Worm (Caenorhabditis elegans) whole organism, late embryonic: ENCODE results near the gene cat-2.

Experiments
- ceh-24 ChIP-seq: sonication (generic microtip); optimal IDR thresholded peaks from 2 replicates; lab custom pipeline; 2016; ENCODE audit warnings: mild to moderate bottlenecking, missing genetic modification characterization, missing compliant biosample characterization
- hlh-6 ChIP-seq: sonication (generic microtip); optimal IDR thresholded peaks from 2 replicates; lab custom pipeline; 2016; ENCODE audit warnings: missing genotype, missing genetic modification characterization, missing compliant biosample characterization
- nhr-11 ChIP-seq: fragments of 150-350 bp; optimal IDR thresholded peaks from 2 replicates; lab custom pipeline; 2014; ENCODE audit warnings: missing biosample characterization, missing genetic modification characterization
- pag-3 ChIP-seq: sonication (generic microtip); optimal IDR thresholded peaks from 2 replicates; lab custom pipeline; 2016; ENCODE audit warnings: missing compliant biosample characterization, missing genetic modification characterization, borderline replicate concordance
- rnt-1 ChIP-seq: sonication (generic microtip); optimal IDR thresholded peaks from 2 replicates; lab custom pipeline; 2016; ENCODE audit warnings: missing genetic modification characterization, missing compliant biosample characterization
- unc-3 ChIP-seq, 2 experiments: fragments of 200-800 bp in 1 of 2; sonication (Bioruptor generic) in 1 of 2; sonication (generic microtip) in 1 of 2; conservative IDR thresholded peaks in 1 of 2; optimal IDR thresholded peaks in 1 of 2; 2 replicates each; pipeline versions ENCODE4 v1.3.6 to Lab custom; 2016 to 2022; ENCODE audit warnings: missing compliant biosample characterization in 2 of 2, missing genetic modification characterization in 2 of 2, missing genetic modification reagents in 1 of 2
- unc-86 ChIP-seq: sonication (generic microtip); optimal IDR thresholded peaks from 2 replicates; lab custom pipeline; 2016; ENCODE audit warnings: missing genetic modification characterization, missing compliant biosample characterization

ce11 chrII:263563-263962 lies 5.9 kb downstream of the cat-2 start, which contains the start of gene scc-2:
- TF ChIP-seq unc-3 (GFP tag; conservative IDR thresholded peaks at IDR 0.05; lab: Robert Waterston, UW) (no peak), unc-3 (tag; optimal IDR thresholded peaks at IDR 0.05; lab: Kevin White, UChicago) (no peak), rnt-1 (no peak), ceh-24 (no peak), nhr-11 (tag; lab: Kevin White, UChicago) (no peak), pag-3 (no peak), unc-86 (tag; lab: Kevin White, UChicago) (no peak), hlh-6 (tag; lab: Kevin White, UChicago) (no peak)
